Worm (Caenorhabditis elegans): ENCODE measurements around the gene Y59C2A.2.
"Not testable (repeated sequence)": the region's sequence is repeated elsewhere in the genome, so short reads cannot be mapped to it uniquely, and the experiment has no call there.

ce11 chrII:2153708-2154107 lies 50.2 kb downstream of the Y59C2A.2 start, which contains the start of gene math-18:
- not testable (repeated sequence) for TF ChIP-seq nhr-76 (tag; optimal IDR thresholded peaks at IDR 0.05); lsy-2 (tag; optimal IDR thresholded peaks at IDR 0.05); unc-62 (GFP tag; optimal IDR thresholded peaks at IDR 0.05); skn-1 (tag; optimal IDR thresholded peaks at IDR 0.05); nhr-28 (tag; optimal IDR thresholded peaks at IDR 0.05); hpl-2 (GFP tag; optimal IDR thresholded peaks at IDR 0.05)

All from whole organism, L1 larva.